Worm (Caenorhabditis elegans): Measurements from ENCODE around the gene Y43F8B.3.

- TF ChIP-seq lsy-2 (tag; optimal IDR thresholded peaks at IDR 0.05), result no peak
- no peak for TF ChIP-seq unc-62 (GFP tag; optimal IDR thresholded peaks at IDR 0.05)
- no peak for TF ChIP-seq F13H6.1 (tag; optimal IDR thresholded peaks at IDR 0.05)
- no peak for TF ChIP-seq ztf-11 (tag; optimal IDR thresholded peaks at IDR 0.05)
Measured at ce11 chrV:19501389-19501788, 1.5 kb upstream of the Y43F8B.3 start.
